Worm (Caenorhabditis elegans): ENCODE results near the gene F09C6.10.

ce11 chrV:16882260-16882918, 33.6 kb downstream of the F09C6.10 start, which contains the start of the genes F09C6.11 and F09C6.12:
- TF ChIP-seq W03F9.2 (tag; optimal IDR thresholded peaks at IDR 0.05) (no peak), him-1 (tag; optimal IDR thresholded peaks at IDR 0.05) (no peak)
